Fruit fly (Drosophila melanogaster) whole organism, prepupa: ENCODE results near the gene Hel89B.

Experiments
- Blimp-1 ChIP-seq: fragments of 200-800 bp; sonication (Bioruptor generic); optimal IDR thresholded peaks from 3 replicates; lab custom pipeline; 2017; ENCODE audit warnings: missing biosample characterization, missing genetic modification characterization, mild to moderate bottlenecking, moderate library complexity, missing genetic modification reagents
- CG10631 ChIP-seq: fragments of 200-800 bp; sonication (Bioruptor generic); optimal IDR thresholded peaks from 2 replicates; lab custom pipeline; 2016; ENCODE audit warnings: missing biosample characterization, missing genetic modification characterization
- CG15336 ChIP-seq: fragments of 200-800 bp; sonication (Bioruptor generic); IDR thresholded peaks from 2 replicates; pipeline ENCODE4 v1.3.6; 2022; ENCODE audit warnings: missing biosample characterization, missing genetic modification characterization
- CG16779 ChIP-seq: fragments of 200-800 bp; sonication (Bioruptor generic); optimal IDR thresholded peaks from 3 replicates; lab custom pipeline; 2017; ENCODE audit warnings: missing biosample characterization, mild to moderate bottlenecking, missing genetic modification characterization
- CG34406 ChIP-seq: fragments of 200-800 bp; sonication (Bioruptor generic); optimal IDR thresholded peaks from 3 replicates; lab custom pipeline; 2016; ENCODE audit warnings: missing biosample characterization, missing genetic modification characterization
- CG4318 ChIP-seq: fragments of 200-800 bp; sonication (Bioruptor generic); optimal IDR thresholded peaks from 3 replicates; lab custom pipeline; 2017; ENCODE audit warnings: missing biosample characterization, mild to moderate bottlenecking, missing genetic modification characterization
- Hr4 ChIP-seq: fragments of 200-800 bp; sonication (Bioruptor generic); optimal IDR thresholded peaks from 3 replicates; lab custom pipeline; 2016; ENCODE audit warnings: missing biosample characterization, missing genetic modification characterization
- Sox102F ChIP-seq: fragments of 200-800 bp; sonication (Bioruptor generic); optimal IDR thresholded peaks from 2 replicates; lab custom pipeline; 2016; ENCODE audit warnings: missing biosample characterization, mild to moderate bottlenecking, missing genetic modification characterization

DNA sequence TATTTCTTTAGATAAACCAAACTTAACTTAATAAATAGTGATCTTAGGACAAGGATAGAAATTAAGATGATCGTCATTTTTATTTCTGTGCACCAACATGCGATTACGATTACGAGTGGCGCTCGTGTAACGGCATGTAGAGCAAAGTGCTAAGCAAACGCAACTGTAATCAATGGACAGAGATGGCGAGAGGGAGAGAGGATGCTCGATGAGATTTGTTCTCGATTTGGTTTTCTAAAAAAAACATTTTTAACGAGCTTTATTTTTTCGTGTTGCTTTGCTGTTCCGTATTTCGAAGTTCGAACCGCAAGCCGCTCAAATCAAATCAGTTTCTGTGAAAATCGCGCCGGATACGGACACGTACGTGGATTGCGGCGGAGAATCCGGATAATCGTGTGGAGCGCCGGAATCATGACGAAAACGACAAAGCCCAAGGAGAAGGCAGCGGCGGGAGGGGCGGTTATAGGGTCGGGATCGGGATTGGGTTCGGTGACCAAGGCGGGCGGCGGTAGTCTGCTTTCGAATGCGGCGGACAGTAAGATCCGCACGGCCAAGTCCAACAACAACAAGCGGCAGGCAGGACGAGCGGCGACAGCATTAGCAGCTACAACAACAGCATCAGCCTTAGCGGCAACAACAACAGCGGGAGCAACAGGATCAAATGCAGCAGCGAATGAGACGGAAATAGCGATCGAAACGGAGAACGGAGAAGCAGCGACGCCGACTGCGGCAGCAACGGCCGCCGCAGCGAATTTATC is 20.9 kb downstream of the Hel89B start:
- TF ChIP-seq CG15336 (GFP tag; lab: Robert Waterston, UW), result no peak
- TF ChIP-seq Hr4, result no peak
- TF ChIP-seq Sox102F (GFP tag; lab: Kevin White, UChicago), result no peak
- no peak for TF ChIP-seq CG10631
- no peak for TF ChIP-seq CG16779 (tag; lab: Kevin White, UChicago)
- TF ChIP-seq CG34406 (GFP tag; lab: Kevin White, UChicago), result no peak
- TF ChIP-seq CG4318 (GFP tag; lab: Kevin White, UChicago), result no peak
- no peak for TF ChIP-seq Blimp-1 (GFP tag; lab: Kevin White, UChicago)
